Fruit fly (Drosophila melanogaster) whole organism, prepupa: Measurements from ENCODE around the gene CG16758.

ENCODE experiments used
- CG11762 ChIP-seq: fragments of 200-800 bp; sonication (Bioruptor generic); optimal IDR thresholded peaks from 3 replicates; lab custom pipeline; 2016; ENCODE audit warnings: missing biosample characterization, missing genetic modification characterization; ENCODE audit not compliant: insufficient read depth
- CG6163 ChIP-seq: fragments of 200-800 bp; sonication (Bioruptor generic); IDR thresholded peaks from 3 replicates; pipeline ENCODE4 v1.3.6; 2022; ENCODE audit warnings: missing biosample characterization, missing genetic modification characterization
- CG8632 ChIP-seq: fragments of 200-800 bp; sonication (Bioruptor generic); optimal IDR thresholded peaks from 3 replicates; lab custom pipeline; 2016; ENCODE audit warnings: missing biosample characterization, missing genetic modification characterization
- dsx ChIP-seq: fragments of 200-800 bp; optimal IDR thresholded peaks from 3 replicates; lab custom pipeline; 2019; ENCODE audit warnings: missing biosample characterization, mild to moderate bottlenecking, missing genetic modification characterization, moderate library complexity; ENCODE audit not compliant: poor library complexity, severe bottlenecking
- net ChIP-seq: fragments of 200-800 bp; sonication (Bioruptor generic); optimal IDR thresholded peaks from 3 replicates; lab custom pipeline; 2016; ENCODE audit warnings: missing biosample characterization, missing genetic modification characterization

dm6 chr3L:2476941-2477340, 26.5 kb downstream of the CG16758 start:
- no peak for TF ChIP-seq dsx
- no peak for TF ChIP-seq CG8632 (GFP tag; lab: Kevin White, UChicago)
- TF ChIP-seq CG11762 (GFP tag; lab: Kevin White, UChicago) = no peak
- TF ChIP-seq net (GFP tag; lab: Kevin White, UChicago) = no peak
- TF ChIP-seq CG6163 (GFP tag; lab: Robert Waterston, UW) = no peak
